Worm (Caenorhabditis elegans) whole organism, L1 larva: ENCODE data around the gene sre-16.

Experiments used
- mep-1 ChIP-seq: fragments of 150-350 bp; optimal IDR thresholded peaks from 2 replicates; lab custom pipeline; 2014; ENCODE audit warnings: missing biosample characterization, missing genetic modification characterization
- nhr-11 ChIP-seq: fragments of 150-350 bp; optimal IDR thresholded peaks from 2 replicates; lab custom pipeline; 2014; ENCODE audit warnings: missing biosample characterization, missing genetic modification characterization
- nhr-90 ChIP-seq: sonication (generic microtip); optimal IDR thresholded peaks from 2 replicates; lab custom pipeline; 2016; ENCODE audit warnings: mild to moderate bottlenecking, missing genetic modification characterization, missing compliant biosample characterization; ENCODE audit not compliant: poor library complexity
- sox-4 ChIP-seq: sonication (generic microtip); optimal IDR thresholded peaks from 2 replicates; lab custom pipeline; 2016; ENCODE audit warnings: missing genetic modification characterization, missing compliant biosample characterization

- TF ChIP-seq sox-4 (tag; lab: Kevin White, UChicago) = no peak
- TF ChIP-seq nhr-90 (tag; lab: Kevin White, UChicago) = no peak
- TF ChIP-seq nhr-11 (tag; lab: Kevin White, UChicago) = no peak
- TF ChIP-seq mep-1 (tag; lab: Kevin White, UChicago) = no peak
Observed at ce11 chrIV:12270392-12270791, 34.5 kb upstream of the sre-16 start, which contains the start of gene C42C1.3.
